Worm (Caenorhabditis elegans) whole organism, L4 larva: ENCODE results near the gene ZK643.5.

ENCODE experiments used
- D1046.2 ChIP-seq: fragments of 200-800 bp; sonication (Bioruptor generic); IDR thresholded peaks from 2 replicates; pipeline ENCODE4 v1.3.6; 2022; ENCODE audit warnings: missing genetic modification characterization, missing compliant biosample characterization
- T20F7.1 ChIP-seq: fragments of 200-800 bp; sonication (Bioruptor generic); optimal IDR thresholded peaks from 2 replicates; lab custom pipeline; 2018; ENCODE audit warnings: mild to moderate bottlenecking, missing genetic modification characterization, missing compliant biosample characterization
- T26A8.4 ChIP-seq: fragments of 200-800 bp; sonication (Bioruptor generic); IDR thresholded peaks from 2 replicates; pipeline ENCODE4 v1.3.6; 2022; ENCODE audit warnings: missing genetic modification characterization, missing compliant biosample characterization
- aha-1 ChIP-seq: fragments of 150-350 bp; peaks from one replicate; lab custom pipeline; 2014; ENCODE audit warnings: missing biosample characterization, missing genetic modification characterization
- attf-4 ChIP-seq: sonication (generic microtip); optimal IDR thresholded peaks from 3 replicates; lab custom pipeline; 2017; ENCODE audit warnings: missing biosample characterization, missing genetic modification characterization
- ceh-20 ChIP-seq: fragments of 200-800 bp; sonication (Bioruptor generic); IDR thresholded peaks from 2 replicates; pipeline ENCODE4 v1.3.6; 2022; ENCODE audit warnings: missing genetic modification reagents, missing genetic modification characterization, missing compliant biosample characterization
- ces-1 ChIP-seq: fragments of 150-350 bp; sonication (generic microtip); optimal IDR thresholded peaks from 4 replicates; lab custom pipeline; 2014; ENCODE audit warnings: missing biosample characterization, missing genetic modification reagents, missing genetic modification characterization
- ctbp-1 ChIP-seq: fragments of 200-800 bp; sonication (Bioruptor generic); IDR thresholded peaks from 2 replicates; pipeline ENCODE4 v1.3.6; 2022; ENCODE audit warnings: missing genetic modification reagents, missing genetic modification characterization, missing compliant biosample characterization
- daf-12 ChIP-seq: fragments of 150-350 bp; optimal IDR thresholded peaks from 2 replicates; lab custom pipeline; 2014; ENCODE audit warnings: missing biosample characterization, missing genetic modification reagents, missing genetic modification characterization
- daf-19 ChIP-seq: fragments of 200-800 bp; sonication (Bioruptor generic); conservative IDR thresholded peaks from 2 replicates; pipeline ENCODE4 v1.3.6; 2022; ENCODE audit warnings: missing genetic modification characterization, missing compliant biosample characterization
- daf-8 ChIP-seq: fragments of 200-800 bp; sonication (Bioruptor generic); IDR thresholded peaks from 2 replicates; pipeline ENCODE4 v1.3.6; 2022; ENCODE audit warnings: missing genetic modification characterization, missing compliant biosample characterization
- dve-1 ChIP-seq: sonication (generic microtip); optimal IDR thresholded peaks from 2 replicates; lab custom pipeline; 2017; ENCODE audit warnings: antibody characterized with exemption, mild to moderate bottlenecking, missing genetic modification characterization, missing compliant biosample characterization; ENCODE audit not compliant: insufficient read depth
- gei-8 ChIP-seq: fragments of 200-800 bp; sonication (Bioruptor generic); optimal IDR thresholded peaks from 2 replicates; lab custom pipeline; 2018; ENCODE audit warnings: mild to moderate bottlenecking, missing genetic modification characterization, missing compliant biosample characterization
- hmg-1.1 ChIP-seq: fragments of 200-800 bp; sonication (Bioruptor generic); IDR thresholded peaks from 2 replicates; pipeline ENCODE4 v1.3.6; 2022; ENCODE audit warnings: missing genetic modification reagents, missing genetic modification characterization, missing compliant biosample characterization
- lim-7 ChIP-seq: fragments of 200-800 bp; sonication (Bioruptor generic); IDR thresholded peaks from 2 replicates; pipeline ENCODE4 v1.3.6; 2022; ENCODE audit warnings: missing genetic modification characterization, missing compliant biosample characterization
- lin-39 ChIP-seq: fragments of 150-350 bp; optimal IDR thresholded peaks from 2 replicates; lab custom pipeline; 2014; ENCODE audit warnings: missing biosample characterization, missing genetic modification reagents, missing genetic modification characterization
- lsy-2 ChIP-seq, 2 experiments: fragments of 150-350 bp in 1 of 2; sonication (generic microtip) in 1 of 2; optimal IDR thresholded peaks; 2 replicates each; lab custom pipeline; 2014 to 2017; ENCODE audit warnings: missing biosample characterization in 2 of 2, missing genetic modification characterization in 2 of 2
- madf-9 ChIP-seq: fragments of 200-800 bp; sonication (Bioruptor generic); conservative IDR thresholded peaks from 2 replicates; pipeline ENCODE4 v1.3.6; 2022; ENCODE audit warnings: missing genetic modification reagents, missing genetic modification characterization, missing compliant biosample characterization
- mep-1 ChIP-seq: fragments of 150-350 bp; sonication (generic microtip); optimal IDR thresholded peaks from 3 replicates; lab custom pipeline; 2014; ENCODE audit warnings: missing biosample characterization, missing genetic modification characterization
- mes-2 ChIP-seq: sonication (generic microtip); optimal IDR thresholded peaks from 2 replicates; lab custom pipeline; 2016; ENCODE audit warnings: missing genotype, mild to moderate bottlenecking, missing genetic modification characterization, missing compliant biosample characterization; ENCODE audit not compliant: poor library complexity, severe bottlenecking
- nhr-10 ChIP-seq: fragments of 150-350 bp; optimal IDR thresholded peaks from 2 replicates; lab custom pipeline; 2014; ENCODE audit warnings: missing biosample characterization, missing genetic modification characterization
- nhr-102 ChIP-seq: sonication (generic microtip); optimal IDR thresholded peaks from 2 replicates; lab custom pipeline; 2016; ENCODE audit warnings: mild to moderate bottlenecking, missing genetic modification characterization, moderate library complexity, missing compliant biosample characterization
- nhr-41 ChIP-seq: fragments of 200-800 bp; sonication (Bioruptor generic); IDR thresholded peaks from 2 replicates; pipeline ENCODE4 v1.3.6; 2022; ENCODE audit warnings: missing genetic modification reagents, missing genetic modification characterization, missing compliant biosample characterization
- nhr-42 ChIP-seq: fragments of 200-800 bp; sonication (Bioruptor generic); IDR thresholded peaks from 2 replicates; pipeline ENCODE4 v1.3.6; 2022; ENCODE audit warnings: missing genetic modification characterization, missing compliant biosample characterization
- nhr-48 ChIP-seq: sonication (generic microtip); optimal IDR thresholded peaks from 2 replicates; lab custom pipeline; 2016; ENCODE audit warnings: mild to moderate bottlenecking, missing genetic modification characterization, missing compliant biosample characterization
- pha-4 ChIP-seq, 2 experiments: fragments of 150-350 bp in 1 of 2; fragments of 200-800 bp in 1 of 2; sonication (Bioruptor generic) in 1 of 2; IDR thresholded peaks in 1 of 2; optimal IDR thresholded peaks in 1 of 2; 2 replicates each; pipeline versions ENCODE4 v1.3.6 to Lab custom; 2014 to 2022; ENCODE audit warnings: missing genetic modification characterization in 2 of 2, missing genetic modification reagents in 2 of 2, missing biosample characterization in 1 of 2, missing compliant biosample characterization in 1 of 2
- saeg-2 ChIP-seq: fragments of 200-800 bp; sonication (Bioruptor generic); IDR thresholded peaks from 2 replicates; pipeline ENCODE4 v1.3.6; 2022; ENCODE audit warnings: missing genetic modification reagents, missing genetic modification characterization, missing compliant biosample characterization
- spr-1 ChIP-seq: sonication (generic microtip); optimal IDR thresholded peaks from 2 replicates; lab custom pipeline; 2016; ENCODE audit warnings: mild to moderate bottlenecking, missing genetic modification characterization, missing compliant biosample characterization
- tag-97 ChIP-seq: fragments of 200-800 bp; sonication (Bioruptor generic); IDR thresholded peaks from 2 replicates; pipeline ENCODE4 v1.3.6; 2022; ENCODE audit warnings: missing genetic modification characterization, missing compliant biosample characterization
- unc-62 ChIP-seq, 3 experiments: fragments of 150-350 bp in 1 of 3; sonication (generic microtip); optimal IDR thresholded peaks in 2 of 3; peaks in 1 of 3; 1 replicate in 1 of 3; 2 replicates in 2 of 3; lab custom pipeline; 2014 to 2017; ENCODE audit warnings: missing biosample characterization in 3 of 3, missing genetic modification characterization in 3 of 3, missing genetic modification reagents in 3 of 3, missing genotype in 1 of 3
- zfp-2 ChIP-seq: sonication (generic microtip); optimal IDR thresholded peaks from 2 replicates; lab custom pipeline; 2016; ENCODE audit warnings: mild to moderate bottlenecking, missing genetic modification characterization, missing compliant biosample characterization
- zfp-3 ChIP-seq: fragments of 200-800 bp; sonication (Bioruptor generic); conservative IDR thresholded peaks from 2 replicates; pipeline ENCODE4 v1.3.6; 2022; ENCODE audit warnings: missing genetic modification reagents, missing genetic modification characterization, missing compliant biosample characterization

The ZK643.5 gene

ce11 chrIII:8978512-8979352 lies 22.7 kb upstream of the ZK643.5 start (continued):
- no peak for TF ChIP-seq lin-39 (tag; lab: Kevin White, UChicago)
- no peak for TF ChIP-seq nhr-42 (GFP tag; lab: Robert Waterston, UW)
- peak; percentile 58 for TF ChIP-seq aha-1 (tag; lab: Kevin White, UChicago)
- TF ChIP-seq daf-8 (GFP tag; lab: Robert Waterston, UW): no peak
- no peak for TF ChIP-seq zfp-2 (tag; lab: Kevin White, UChicago)
- TF ChIP-seq nhr-10 (tag; lab: Kevin White, UChicago): no peak

DNA sequence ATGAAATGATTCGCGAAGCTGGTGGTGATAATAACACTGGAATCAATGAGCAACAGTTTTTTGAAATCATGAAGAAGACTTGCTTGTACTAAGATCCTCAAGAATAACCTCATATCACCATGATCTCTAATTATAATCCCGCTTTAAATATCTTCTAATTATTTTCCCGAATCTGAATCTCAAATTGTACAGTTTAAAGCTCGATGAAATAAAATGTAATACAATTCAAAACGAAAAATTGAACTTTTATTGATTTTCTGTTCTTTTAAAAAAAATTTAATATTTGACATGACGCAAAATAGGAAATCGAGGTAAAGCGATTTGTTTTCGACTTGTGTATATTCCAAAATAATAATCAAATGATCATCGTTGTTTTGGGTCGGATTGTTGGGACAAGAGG lies 18.8 kb upstream of the ZK643.5 start:
- TF ChIP-seq zfp-2 (tag; lab: Kevin White, UChicago) (no peak), dve-1 (peak; percentile 17), daf-12 (no peak), nhr-41 (no peak), saeg-2 (GFP tag; lab: Robert Waterston, UW) (no peak), zfp-3 (GFP tag; lab: Robert Waterston, UW) (peak; percentile 87), lim-7 (GFP tag; lab: Robert Waterston, UW) (0 out of 2 replicates have a peak, but pooled peaks have one; percentile 55), madf-9 (GFP tag; lab: Robert Waterston, UW) (0 out of 2 replicates have a peak, but pooled peaks have one; percentile 35), ces-1 (GFP tag; lab: Kevin White, UChicago) (no peak), T26A8.4 (peak; percentile 37; the same call in 1 of the 2 replicates), spr-1 (tag; lab: Kevin White, UChicago) (peak; percentile 50), gei-8 (GFP tag; lab: Kevin White, UChicago) (peak; percentile 41), ctbp-1 (peak; percentile 22; the same call in 1 of the 2 replicates), daf-19 (GFP tag; lab: Robert Waterston, UW) (no peak), unc-62 (GFP tag; optimal IDR thresholded peaks at IDR 0.05 in 1 of 2; lab: Kevin White, UChicago) (no peak), unc-62 (tag; optimal IDR thresholded peaks at IDR 0.05; lab: Kevin White, UChicago) (no peak), ceh-20 (no peak), pha-4 (GFP tag; IDR thresholded peaks at IDR 0.05; lab: Robert Waterston, UW) (peak; percentile 33; the same call in 1 of the 2 replicates), pha-4 (tag; optimal IDR thresholded peaks at IDR 0.05; lab: Kevin White, UChicago) (no peak), attf-4 (tag; lab: Kevin White, UChicago) (no peak), nhr-102 (tag; lab: Kevin White, UChicago) (peak; percentile 40), D1046.2 (no peak), nhr-48 (tag; lab: Kevin White, UChicago) (peak; percentile 5), lsy-2 (tag; optimal IDR thresholded peaks at IDR 0.05; lab: Kevin White, UChicago) (peak in 1 of 2 experiments; percentile 7), mep-1 (peak; percentile 57)

DNA sequence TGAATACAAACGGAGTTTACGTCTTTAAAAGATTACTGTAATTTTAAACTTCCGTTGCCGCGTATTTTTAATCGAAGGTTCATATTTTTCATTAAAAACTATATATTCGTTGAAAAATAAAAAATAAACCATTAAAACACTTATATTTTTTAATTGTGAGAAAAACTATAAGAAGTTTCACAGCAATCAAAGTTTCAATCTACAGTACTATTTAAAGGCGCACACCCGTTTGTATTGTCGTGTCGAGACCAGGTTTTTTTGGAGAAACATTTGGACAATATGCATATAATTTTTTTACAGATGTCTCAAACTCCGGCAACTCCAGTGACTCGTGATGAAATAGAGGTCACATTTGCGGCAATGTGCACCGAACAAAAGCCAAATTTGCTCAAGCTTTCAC lies 17.8 kb upstream of the ZK643.5 start, which contains the start of gene R08D7.5:
Gene R08D7.5, plus strand, starts transcription at position 301 of the 400 bp plus-strand sequence.
- TF ChIP-seq gei-8 (GFP tag; lab: Kevin White, UChicago) (no peak), mes-2 (tag; lab: Kevin White, UChicago) (peak; percentile 43), T20F7.1 (GFP tag; lab: Kevin White, UChicago) (no peak)
- TF ChIP-seq, all 104 proteins: peak for 1

- TF ChIP-seq tag-97 (no peak), dve-1 (no peak), hmg-1.1 (0 out of 2 replicates have a peak, but pooled peaks have one; percentile 36)
Observed at ce11 chrIII:8973163-8973562, 17.2 kb upstream of the ZK643.5 start.
